Fruit fly (Drosophila melanogaster) whole organism, embryonic: Measurements from ENCODE around the gene CG14507.

Experiments
- CG32532 ChIP-seq: fragments of 200-800 bp; sonication (Bioruptor generic); IDR thresholded peaks from 2 replicates; pipeline ENCODE4 v1.3.6; 2022; ENCODE audit warnings: missing biosample characterization, missing genetic modification characterization
- CG32772 ChIP-seq: fragments of 200-800 bp; sonication (Bioruptor generic); IDR thresholded peaks from 2 replicates; pipeline ENCODE4 v1.3.6; 2022; ENCODE audit warnings: missing biosample characterization, missing genetic modification characterization
- CG4820 ChIP-seq: fragments of 200-800 bp; sonication (Bioruptor generic); optimal IDR thresholded peaks from 3 replicates; lab custom pipeline; 2016; ENCODE audit warnings: missing biosample characterization, missing genetic modification characterization
- CG9215 ChIP-seq: fragments of 200-800 bp; sonication (Bioruptor generic); IDR thresholded peaks from 2 replicates; pipeline ENCODE4 v1.3.6; 2022; ENCODE audit warnings: missing biosample characterization, missing genetic modification characterization
- CoRest ChIP-seq: fragments of 200-800 bp; sonication (Bioruptor generic); optimal IDR thresholded peaks from 3 replicates; lab custom pipeline; 2018; ENCODE audit warnings: missing biosample characterization, mild to moderate bottlenecking, missing genetic modification characterization, moderate library complexity
- Fer3 ChIP-seq: fragments of 200-800 bp; sonication (Bioruptor generic); optimal IDR thresholded peaks from 2 replicates; lab custom pipeline; 2018; ENCODE audit warnings: missing biosample characterization, mild to moderate bottlenecking, missing genetic modification characterization, moderate library complexity
- Hr51 ChIP-seq, 2 experiments: fragments of 200-800 bp; sonication (Bioruptor generic); optimal IDR thresholded peaks; 2 replicates in 1 of 2; 3 replicates in 1 of 2; lab custom pipeline; 2016 to 2018; ENCODE audit warnings: missing biosample characterization in 2 of 2, missing genetic modification characterization in 2 of 2, mild to moderate bottlenecking in 1 of 2, moderate library complexity in 1 of 2
- Mad ChIP-seq: fragments of 200-800 bp; sonication (Bioruptor generic); optimal IDR thresholded peaks from 2 replicates; lab custom pipeline; 2016; ENCODE audit warnings: missing biosample characterization, missing genetic modification characterization
- ase ChIP-seq: fragments of 200-800 bp; sonication (Bioruptor generic); IDR thresholded peaks from 3 replicates; pipeline ENCODE4 v1.3.6; 2022; ENCODE audit warnings: missing biosample characterization, missing genetic modification characterization
- gcm2 ChIP-seq: fragments of 200-800 bp; sonication (Bioruptor generic); optimal IDR thresholded peaks from 2 replicates; lab custom pipeline; 2016; ENCODE audit warnings: missing biosample characterization, missing genetic modification characterization
- knrl ChIP-seq: fragments of 200-800 bp; sonication (Bioruptor generic); IDR thresholded peaks from 3 replicates; pipeline ENCODE4 v1.3.6; 2022; ENCODE audit warnings: missing biosample characterization, missing genetic modification characterization; ENCODE audit not compliant: partially characterized antibody
- org-1 ChIP-seq: fragments of 200-800 bp; sonication (Bioruptor generic); optimal IDR thresholded peaks from 2 replicates; lab custom pipeline; 2017; ENCODE audit warnings: missing biosample characterization, missing genetic modification characterization
- pan ChIP-seq, 4 experiments: fragments of >200 bp in 3 of 4; fragments of 200-800 bp in 1 of 4; sonication (Bioruptor generic) in 1 of 4; optimal IDR thresholded peaks in 3 of 4; IDR thresholded peaks in 1 of 4; 2 replicates each; pipeline versions ENCODE4 v1.3.6 to Lab custom; 2017 to 2022; ENCODE audit warnings: missing biosample characterization in 2 of 4, missing genetic modification characterization in 2 of 4, mixed read lengths in 1 of 4
- ttk ChIP-seq: fragments of 200-800 bp; sonication (Bioruptor generic); IDR thresholded peaks from 2 replicates; pipeline ENCODE4 v2.1.2; 2022; ENCODE audit warnings: missing biosample characterization, missing genetic modification characterization

DNA sequence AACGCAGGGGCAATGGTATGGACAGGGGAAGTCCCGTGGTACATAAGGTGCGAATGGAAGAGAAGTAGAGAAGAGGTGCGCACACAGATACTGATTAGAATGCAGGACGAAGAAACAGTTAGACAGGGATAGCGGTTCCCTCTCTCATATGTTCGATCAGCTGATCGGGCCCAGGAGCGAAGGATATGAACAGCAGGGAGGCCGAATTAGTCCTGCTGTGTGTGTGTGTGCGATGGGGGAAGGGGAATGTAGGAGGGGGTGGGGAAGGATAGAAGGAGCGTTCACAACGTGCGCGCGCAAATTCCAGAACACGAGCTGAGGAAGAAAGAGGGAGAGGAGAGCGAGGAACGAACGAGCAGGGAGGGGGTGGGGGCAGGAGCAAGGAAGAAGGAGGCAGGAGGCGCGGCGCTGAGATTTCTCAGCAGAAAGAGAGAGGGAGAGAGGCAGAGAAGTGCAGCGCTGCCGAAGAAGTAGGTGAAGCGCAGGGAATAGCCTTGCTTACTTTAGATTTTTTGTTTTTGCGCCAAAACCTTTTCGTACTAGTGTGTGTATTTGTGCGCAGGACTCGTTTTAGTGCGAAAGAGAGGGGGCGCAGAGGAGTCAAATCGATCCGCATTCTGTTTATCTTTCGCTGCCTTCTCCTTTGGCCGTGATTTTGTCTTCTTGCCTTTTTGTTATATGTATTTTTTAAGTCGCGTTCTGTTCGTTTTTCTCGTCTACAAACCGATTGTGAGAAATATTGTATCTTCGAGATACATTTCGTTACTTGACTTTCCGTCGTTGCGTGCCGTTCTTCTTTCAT lies 30.6 kb upstream of the CG14507 start:
- TF ChIP-seq Fer3 (tag; lab: Kevin White, UChicago) (no peak), org-1 (no peak), Hr51 (GFP tag; optimal IDR thresholded peaks at IDR 0.05; lab: Kevin White, UChicago) (no peak), CG32772 (no peak), gcm2 (no peak), ttk (GFP tag; lab: Robert Waterston, UW) (no peak), CG4820 (GFP tag; lab: Kevin White, UChicago) (no peak), pan (optimal IDR thresholded peaks at IDR 0.05; lab: Kevin White, UChicago) (no peak), pan (GFP tag; optimal IDR thresholded peaks at IDR 0.05 in 1 of 2, IDR thresholded peaks at IDR 0.05 in 1 of 2) (no peak), Mad (GFP tag; lab: Kevin White, UChicago) (no peak), knrl (GFP tag; lab: Robert Waterston, UW) (no peak), CoRest (tag; lab: Kevin White, UChicago) (no peak), ase (GFP tag; lab: Robert Waterston, UW) (no peak), CG9215 (GFP tag; lab: Robert Waterston, UW) (no peak), CG32532 (GFP tag; lab: Robert Waterston, UW) (no peak)
